Worm (Caenorhabditis elegans): ENCODE data around the gene asp-6.

asp-6 gene

ce11 chrV:8235331-8235730 lies 33.4 kb downstream of the asp-6 start (continued):
- TF ChIP-seq Y116A8C.19 (tag; optimal IDR thresholded peaks at IDR 0.05; ENCODE audit: borderline replicate concordance) (no peak), tlp-1 (tag; optimal IDR thresholded peaks at IDR 0.05) (no peak), mdl-1 (tag; optimal IDR thresholded peaks at IDR 0.05) (no peak), ceh-63 (GFP tag; optimal IDR thresholded peaks at IDR 0.05) (no peak), unc-98 (GFP tag; IDR thresholded peaks at IDR 0.05) (no peak), swsn-7 (tag; optimal IDR thresholded peaks at IDR 0.05) (peak; percentile 20), alr-1 (tag; optimal IDR thresholded peaks at IDR 0.05; ENCODE audit: borderline replicate concordance) (no peak), lsy-2 (tag; optimal IDR thresholded peaks at IDR 0.05) (peak in 1 of 2 experiments; percentile 52), unc-130 (tag; optimal IDR thresholded peaks at IDR 0.05) (no peak), nhr-11 (tag; optimal IDR thresholded peaks at IDR 0.05) (no peak), lir-3 (tag; optimal IDR thresholded peaks at IDR 0.05; ENCODE audit: poor library complexity) (no peak), ceh-82 (tag; optimal IDR thresholded peaks at IDR 0.05) (peak in 1 of 3 experiments; percentile 23), zip-4 (GFP tag; optimal IDR thresholded peaks at IDR 0.05) (no peak), fkh-4 (tag; optimal IDR thresholded peaks at IDR 0.05; ENCODE audit: borderline replicate concordance) (no peak), sptf-1 (tag; optimal IDR thresholded peaks at IDR 0.05) (no peak), zag-1 (tag; optimal IDR thresholded peaks at IDR 0.05) (no peak), nhr-76 (tag; optimal IDR thresholded peaks at IDR 0.05) (no peak), ceh-90 (tag; optimal IDR thresholded peaks at IDR 0.05) (no peak), unc-30 (tag; optimal IDR thresholded peaks at IDR 0.05) (no peak), efl-1 (optimal IDR thresholded peaks at IDR 0.05) (peak; percentile 29 to 32), efl-1 (GFP tag; optimal IDR thresholded peaks at IDR 0.05 in 1 of 2) (peak; percentile 19 to 71), mep-1 (tag; optimal IDR thresholded peaks at IDR 0.05) (peak; percentile 60), C34B4.2 (tag; optimal IDR thresholded peaks at IDR 0.05) (no peak), nhr-28 (tag; optimal IDR thresholded peaks at IDR 0.05) (no peak), isw-1 (GFP tag; IDR thresholded peaks at IDR 0.05) (no peak), lin-35 (GFP tag; optimal IDR thresholded peaks at IDR 0.05) (peak; percentile 16 to 77), skn-1 (tag; optimal IDR thresholded peaks at IDR 0.05) (peak; percentile 47)

- TF ChIP-seq nhr-71 (tag; optimal IDR thresholded peaks at IDR 0.05) (peak; percentile 18), hlh-4 (tag; optimal IDR thresholded peaks at IDR 0.05) (no peak), dpl-1 (GFP tag; optimal IDR thresholded peaks at IDR 0.05) (peak in 1 of 3 experiments; percentile 9), blmp-1 (tag; optimal IDR thresholded peaks at IDR 0.05) (no peak), snpc-4 (tag; optimal IDR thresholded peaks at IDR 0.05) (peak; percentile 73), rnt-1 (tag; optimal IDR thresholded peaks at IDR 0.05) (peak; percentile 33), nhr-19 (GFP tag; conservative IDR thresholded peaks at IDR 0.05) (peak; percentile 23), nhr-76 (tag; optimal IDR thresholded peaks at IDR 0.05) (no peak), lin-35 (GFP tag; optimal IDR thresholded peaks at IDR 0.05) (peak in 1 of 2 experiments; percentile 12), efl-1 (optimal IDR thresholded peaks at IDR 0.05) (peak in 1 of 2 experiments; percentile 24), efl-1 (GFP tag; optimal IDR thresholded peaks at IDR 0.05 in 1 of 2) (peak in 1 of 2 experiments; percentile 60), lsy-2 (tag; optimal IDR thresholded peaks at IDR 0.05) (peak in 1 of 2 experiments; percentile 11), ztf-4 (tag; optimal IDR thresholded peaks at IDR 0.05) (no peak), snu-23 (GFP tag; optimal IDR thresholded peaks at IDR 0.05) (peak; percentile 24)
Measured at ce11 chrV:8230056-8230455, 38.7 kb downstream of the asp-6 start.

- TF ChIP-seq unc-30 (tag; optimal IDR thresholded peaks at IDR 0.05) (no peak), nhr-237 (tag; optimal IDR thresholded peaks at IDR 0.05) (no peak), fkh-8 (tag; optimal IDR thresholded peaks at IDR 0.05) (peak; percentile 53), hlh-4 (tag; optimal IDR thresholded peaks at IDR 0.05) (no peak), nhr-85 (tag) (peak; percentile 91), mdl-1 (tag; optimal IDR thresholded peaks at IDR 0.05) (peak in 1 of 2 experiments; percentile 72), fkh-10 (GFP tag; optimal IDR thresholded peaks at IDR 0.05) (no peak), unc-86 (tag; optimal IDR thresholded peaks at IDR 0.05) (peak; percentile 71), unc-62 (GFP tag; optimal IDR thresholded peaks at IDR 0.05) (no peak), elt-3 (tag; optimal IDR thresholded peaks at IDR 0.05) (peak; percentile 8 to 46 (median 25)), F16B12.6 (tag; optimal IDR thresholded peaks at IDR 0.05) (peak; percentile 22), nhr-90 (tag; optimal IDR thresholded peaks at IDR 0.05; ENCODE audit: poor library complexity) (peak; percentile 95), swsn-7 (tag; optimal IDR thresholded peaks at IDR 0.05) (peak; percentile 95), tlp-1 (tag; optimal IDR thresholded peaks at IDR 0.05) (no peak), aha-1 (tag; optimal IDR thresholded peaks at IDR 0.05) (no peak), xbp-1 (tag; optimal IDR thresholded peaks at IDR 0.05) (peak; percentile 86), isw-1 (GFP tag; IDR thresholded peaks at IDR 0.05) (peak; percentile 34), efl-1 (optimal IDR thresholded peaks at IDR 0.05) (peak; percentile 63 to 77), efl-1 (GFP tag; optimal IDR thresholded peaks at IDR 0.05 in 1 of 2) (peak; percentile 57 to 96), mef-2 (tag; optimal IDR thresholded peaks at IDR 0.05) (no peak), lin-39 (tag; optimal IDR thresholded peaks at IDR 0.05) (peak; percentile 58), nhr-77 (tag; optimal IDR thresholded peaks at IDR 0.05) (peak; percentile 84), pax-3 (tag; optimal IDR thresholded peaks at IDR 0.05) (peak; percentile 53)
Measured at ce11 chrV:8228712-8229119, 40.0 kb downstream of the asp-6 start.

Measured in whole organism, L1 larva.